Worm (Caenorhabditis elegans) whole organism, L4 larva: ENCODE data around the gene pitp-1.

Source experiments
- D1046.2 ChIP-seq: fragments of 200-800 bp; sonication (Bioruptor generic); IDR thresholded peaks from 2 replicates; pipeline ENCODE4 v1.3.6; 2022; ENCODE audit warnings: missing genetic modification characterization, missing compliant biosample characterization
- F10B5.3 ChIP-seq: sonication (generic microtip); optimal IDR thresholded peaks from 2 replicates; lab custom pipeline; 2016; ENCODE audit warnings: mild to moderate bottlenecking, missing genetic modification characterization, missing compliant biosample characterization
- Y48G9A.11 ChIP-seq: fragments of 200-800 bp; sonication (Bioruptor generic); IDR thresholded peaks from 2 replicates; pipeline ENCODE4 v1.3.6; 2022; ENCODE audit warnings: missing genetic modification reagents, missing genetic modification characterization, missing compliant biosample characterization
- Y75B8A.6 ChIP-seq: fragments of 200-800 bp; sonication (Bioruptor generic); IDR thresholded peaks from 2 replicates; pipeline ENCODE4 v1.3.6; 2022; ENCODE audit warnings: missing genetic modification reagents, missing genetic modification characterization, missing compliant biosample characterization
- ZK546.5 ChIP-seq, 2 experiments: sonication (generic microtip); optimal IDR thresholded peaks; 2 replicates each; lab custom pipeline; 2017; ENCODE audit warnings: missing biosample characterization in 2 of 2, missing genetic modification characterization in 2 of 2
- aly-2 ChIP-seq: sonication (generic microtip); optimal IDR thresholded peaks from 2 replicates; lab custom pipeline; 2018; ENCODE audit warnings: missing biosample characterization, missing genetic modification characterization
- attf-4 ChIP-seq: sonication (generic microtip); optimal IDR thresholded peaks from 3 replicates; lab custom pipeline; 2017; ENCODE audit warnings: missing biosample characterization, missing genetic modification characterization
- ceh-28 ChIP-seq: fragments of 150-350 bp; optimal IDR thresholded peaks from 2 replicates; lab custom pipeline; 2014; ENCODE audit warnings: missing biosample characterization, missing genetic modification reagents, missing genetic modification characterization
- ceh-44 ChIP-seq: fragments of 200-800 bp; sonication (Bioruptor generic); IDR thresholded peaks from 2 replicates; pipeline ENCODE4 v1.3.6; 2022; ENCODE audit warnings: missing genetic modification reagents, missing genetic modification characterization, missing compliant biosample characterization
- daf-16 ChIP-seq, 3 experiments: sonication (generic microtip); optimal IDR thresholded peaks; 2 replicates each; lab custom pipeline; 2016 to 2017; ENCODE audit warnings: missing genetic modification characterization in 3 of 3, missing genetic modification reagents in 3 of 3, mild to moderate bottlenecking in 2 of 3, missing compliant biosample characterization in 2 of 3, missing biosample characterization in 1 of 3, moderate library complexity in 1 of 3
- daf-8 ChIP-seq: fragments of 200-800 bp; sonication (Bioruptor generic); IDR thresholded peaks from 2 replicates; pipeline ENCODE4 v1.3.6; 2022; ENCODE audit warnings: missing genetic modification characterization, missing compliant biosample characterization
- dmd-8 ChIP-seq: fragments of 200-800 bp; sonication (Bioruptor generic); IDR thresholded peaks from 2 replicates; pipeline ENCODE4 v1.3.6; 2022; ENCODE audit warnings: missing genetic modification characterization, missing compliant biosample characterization
- dmd-9 ChIP-seq: fragments of 200-800 bp; sonication (Bioruptor generic); IDR thresholded peaks from 2 replicates; pipeline ENCODE4 v1.3.6; 2022; ENCODE audit warnings: missing genetic modification reagents, missing genetic modification characterization, missing compliant biosample characterization
- dpl-1 ChIP-seq: fragments of 150-350 bp; optimal IDR thresholded peaks from 2 replicates; lab custom pipeline; 2014; ENCODE audit warnings: missing biosample characterization, missing genetic modification reagents, missing genetic modification characterization
- dve-1 ChIP-seq: sonication (generic microtip); optimal IDR thresholded peaks from 2 replicates; lab custom pipeline; 2017; ENCODE audit warnings: antibody characterized with exemption, mild to moderate bottlenecking, missing genetic modification characterization, missing compliant biosample characterization; ENCODE audit not compliant: insufficient read depth
- egl-43 ChIP-seq: fragments of 200-800 bp; sonication (Bioruptor generic); IDR thresholded peaks from 2 replicates; pipeline ENCODE4 v1.3.6; 2022; ENCODE audit warnings: missing genetic modification reagents, missing genetic modification characterization, missing compliant biosample characterization
- fkh-10 ChIP-seq: fragments of 150-350 bp; optimal IDR thresholded peaks from 2 replicates; lab custom pipeline; 2014; ENCODE audit warnings: missing biosample characterization, missing genetic modification reagents, missing genetic modification characterization
- gei-8 ChIP-seq: fragments of 200-800 bp; sonication (Bioruptor generic); optimal IDR thresholded peaks from 2 replicates; lab custom pipeline; 2018; ENCODE audit warnings: mild to moderate bottlenecking, missing genetic modification characterization, missing compliant biosample characterization
- hif-1 ChIP-seq, 2 experiments: sonication (generic microtip); optimal IDR thresholded peaks; 2 replicates each; lab custom pipeline; 2016 to 2017; ENCODE audit warnings: missing compliant biosample characterization in 2 of 2, missing genetic modification characterization in 2 of 2, missing genetic modification reagents in 2 of 2, missing genotype in 2 of 2, mild to moderate bottlenecking in 1 of 2
- hlh-11 ChIP-seq: fragments of 200-800 bp; sonication (Bioruptor generic); optimal IDR thresholded peaks from 2 replicates; lab custom pipeline; 2018; ENCODE audit warnings: mild to moderate bottlenecking, missing genetic modification characterization, missing compliant biosample characterization
- hmg-1.1 ChIP-seq: fragments of 200-800 bp; sonication (Bioruptor generic); IDR thresholded peaks from 2 replicates; pipeline ENCODE4 v1.3.6; 2022; ENCODE audit warnings: missing genetic modification reagents, missing genetic modification characterization, missing compliant biosample characterization
- jun-1 ChIP-seq: fragments of 150-350 bp; optimal IDR thresholded peaks from 2 replicates; lab custom pipeline; 2014; ENCODE audit warnings: missing biosample characterization, missing genetic modification reagents, missing genetic modification characterization
- lin-13 ChIP-seq: fragments of 150-350 bp; optimal IDR thresholded peaks from 2 replicates; lab custom pipeline; 2014; ENCODE audit warnings: missing biosample characterization, missing genetic modification reagents, missing genetic modification characterization
- lin-15B ChIP-seq: fragments of 150-350 bp; sonication (generic microtip); optimal IDR thresholded peaks from 3 replicates; lab custom pipeline; 2014; ENCODE audit warnings: missing biosample characterization, missing genetic modification characterization
- lin-29 ChIP-seq: fragments of 200-800 bp; sonication (Bioruptor generic); IDR thresholded peaks from 2 replicates; pipeline ENCODE4 v1.3.6; 2022; ENCODE audit warnings: missing genetic modification reagents, missing genetic modification characterization, missing compliant biosample characterization
- lin-38 ChIP-seq: fragments of 200-800 bp; sonication (Bioruptor generic); IDR thresholded peaks from 2 replicates; pipeline ENCODE4 v1.3.6; 2022; ENCODE audit warnings: missing genetic modification reagents, missing genetic modification characterization, missing compliant biosample characterization
- madf-5 ChIP-seq, 2 experiments: fragments of 200-800 bp; sonication (Bioruptor generic); IDR thresholded peaks; 2 replicates each; pipeline ENCODE4 v1.3.6; 2022; ENCODE audit warnings: missing compliant biosample characterization in 2 of 2, missing genetic modification characterization in 2 of 2
- mdl-1 ChIP-seq, 2 experiments: fragments of 150-350 bp in 1 of 2; sonication (generic microtip) in 1 of 2; optimal IDR thresholded peaks; 2 replicates each; lab custom pipeline; 2014 to 2017; ENCODE audit warnings: missing biosample characterization in 2 of 2, missing genetic modification characterization in 2 of 2
- nhr-10 ChIP-seq: fragments of 150-350 bp; optimal IDR thresholded peaks from 2 replicates; lab custom pipeline; 2014; ENCODE audit warnings: missing biosample characterization, missing genetic modification characterization
- nhr-237 ChIP-seq: sonication (generic microtip); optimal IDR thresholded peaks from 2 replicates; lab custom pipeline; 2017; ENCODE audit warnings: missing biosample characterization, missing genetic modification characterization
- nhr-6 ChIP-seq: fragments of 150-350 bp; optimal IDR thresholded peaks from 2 replicates; lab custom pipeline; 2014; ENCODE audit warnings: missing biosample characterization, missing genetic modification characterization
- nhr-77 ChIP-seq: fragments of 150-350 bp; optimal IDR thresholded peaks from 2 replicates; lab custom pipeline; 2014; ENCODE audit warnings: missing biosample characterization, missing genetic modification characterization
- pha-4 ChIP-seq, 2 experiments: fragments of 150-350 bp in 1 of 2; fragments of 200-800 bp in 1 of 2; sonication (Bioruptor generic) in 1 of 2; IDR thresholded peaks in 1 of 2; optimal IDR thresholded peaks in 1 of 2; 2 replicates each; pipeline versions ENCODE4 v1.3.6 to Lab custom; 2014 to 2022; ENCODE audit warnings: missing genetic modification characterization in 2 of 2, missing genetic modification reagents in 2 of 2, missing biosample characterization in 1 of 2, missing compliant biosample characterization in 1 of 2
- pqm-1 ChIP-seq: sonication (generic microtip); optimal IDR thresholded peaks from 2 replicates; lab custom pipeline; 2017; ENCODE audit warnings: missing biosample characterization, missing genetic modification characterization
- skn-1 ChIP-seq: fragments of 150-350 bp; optimal IDR thresholded peaks from 2 replicates; lab custom pipeline; 2014; ENCODE audit warnings: missing biosample characterization, missing genetic modification characterization
- snpc-4 ChIP-seq: fragments of 150-350 bp; optimal IDR thresholded peaks from 2 replicates; lab custom pipeline; 2014; ENCODE audit warnings: missing biosample characterization, missing genetic modification characterization
- spr-1 ChIP-seq: sonication (generic microtip); optimal IDR thresholded peaks from 2 replicates; lab custom pipeline; 2016; ENCODE audit warnings: mild to moderate bottlenecking, missing genetic modification characterization, missing compliant biosample characterization
- unc-130 ChIP-seq: sonication (generic microtip); optimal IDR thresholded peaks from 2 replicates; lab custom pipeline; 2016; ENCODE audit warnings: missing genetic modification reagents, missing genetic modification characterization, missing compliant biosample characterization
- vab-7 ChIP-seq: fragments of 200-800 bp; sonication (Bioruptor generic); IDR thresholded peaks from 2 replicates; pipeline ENCODE4 v1.3.6; 2022; ENCODE audit warnings: missing genetic modification reagents, missing genetic modification characterization, missing compliant biosample characterization
- zag-1 ChIP-seq: fragments of 150-350 bp; optimal IDR thresholded peaks from 2 replicates; lab custom pipeline; 2014; ENCODE audit warnings: missing biosample characterization, missing genetic modification characterization

pitp-1 gene

DNA sequence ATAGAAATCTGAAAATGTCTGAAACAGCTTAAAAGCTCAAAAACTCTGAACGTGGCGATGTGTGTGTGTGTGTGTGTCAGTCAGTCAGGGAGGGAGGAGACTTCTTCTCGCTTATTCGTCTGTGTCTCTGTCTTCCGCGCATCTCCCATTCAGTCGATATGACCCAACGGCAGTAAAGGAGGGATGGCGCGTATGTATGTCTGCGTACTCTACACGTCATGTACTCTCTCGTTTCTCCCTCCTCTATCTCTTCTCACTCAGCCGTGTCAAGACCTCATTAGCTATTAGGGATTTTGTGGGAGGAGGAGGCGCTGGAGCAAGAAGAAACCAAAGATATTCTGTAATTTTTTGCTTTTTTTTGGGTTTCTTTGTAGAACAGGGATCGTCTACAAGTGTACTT lies 2.4 kb upstream of the pitp-1 start (continued):
- TF ChIP-seq ceh-44 (GFP tag; lab: Robert Waterston, UW) (no peak), daf-8 (GFP tag; lab: Robert Waterston, UW) (no peak), Y48G9A.11 (GFP tag; lab: Robert Waterston, UW) (no peak), skn-1 (no peak), dve-1 (tag; lab: Kevin White, UChicago) (peak; percentile 25), pqm-1 (tag; lab: Kevin White, UChicago) (no peak), hlh-11 (tag; lab: Kevin White, UChicago) (peak; percentile 51), lin-13 (peak; percentile 18), lin-29 (GFP tag; lab: Robert Waterston, UW) (no peak), ZK546.5 (tag; optimal IDR thresholded peaks at IDR 0.05; lab: Kevin White, UChicago) (no peak), nhr-6 (tag; lab: Kevin White, UChicago) (no peak), hmg-1.1 (GFP tag; lab: Robert Waterston, UW) (peak; percentile 75), attf-4 (tag; lab: Kevin White, UChicago) (no peak), dmd-8 (GFP tag; lab: Robert Waterston, UW) (no peak), D1046.2 (GFP tag; lab: Robert Waterston, UW) (no peak), daf-16 (GFP tag; optimal IDR thresholded peaks at IDR 0.05; lab: Kevin White, UChicago) (no peak), daf-16 (tag; optimal IDR thresholded peaks at IDR 0.05; lab: Kevin White, UChicago) (peak; percentile 17), aly-2 (tag; lab: Kevin White, UChicago) (no peak), madf-5 (GFP tag; IDR thresholded peaks at IDR 0.05; lab: Robert Waterston, UW) (no peak), Y75B8A.6 (GFP tag; lab: Robert Waterston, UW) (no peak), lin-15B (tag; lab: Kevin White, UChicago) (no peak), F10B5.3 (tag; lab: Kevin White, UChicago) (no peak), pha-4 (GFP tag; IDR thresholded peaks at IDR 0.05; lab: Robert Waterston, UW) (no peak), pha-4 (tag; optimal IDR thresholded peaks at IDR 0.05; lab: Kevin White, UChicago) (no peak), nhr-237 (tag; lab: Kevin White, UChicago) (no peak), egl-43 (GFP tag; lab: Robert Waterston, UW) (no peak), nhr-10 (tag; lab: Kevin White, UChicago) (no peak), dpl-1 (GFP tag; lab: Kevin White, UChicago) (peak; percentile 31), nhr-77 (tag; lab: Kevin White, UChicago) (no peak), zag-1 (tag; lab: Kevin White, UChicago) (no peak), fkh-10 (GFP tag; lab: Kevin White, UChicago) (no peak), dmd-9 (GFP tag; lab: Robert Waterston, UW) (no peak), hif-1 (tag; optimal IDR thresholded peaks at IDR 0.05; lab: Kevin White, UChicago) (no peak), snpc-4 (tag; lab: Kevin White, UChicago) (no peak), spr-1 (tag; lab: Kevin White, UChicago) (no peak), unc-130 (no peak), vab-7 (GFP tag; lab: Robert Waterston, UW) (no peak), lin-38 (GFP tag; lab: Robert Waterston, UW) (peak; percentile 32), ceh-28 (peak; percentile 36), mdl-1 (tag; optimal IDR thresholded peaks at IDR 0.05; lab: Kevin White, UChicago) (no peak)

ce11 chrIII:3528342-3528741 lies 1.3 kb downstream of the pitp-1 start, which contains the start of gene rpl-37:
Gene rpl-37, plus strand, starts transcription at chrIII:3528642.
- no peak for TF ChIP-seq lin-15B (tag; lab: Kevin White, UChicago)
- TF ChIP-seq jun-1 (tag; lab: Kevin White, UChicago): no peak
- TF ChIP-seq gei-8 (GFP tag; lab: Kevin White, UChicago): no peak
